Worm (Caenorhabditis elegans) whole organism, L2 larva: ENCODE data around the gene C17E7.12.

Experiments used
- C34F6.9 ChIP-seq: fragments of 150-350 bp; optimal IDR thresholded peaks from 2 replicates; lab custom pipeline; 2014; ENCODE audit warnings: missing biosample characterization, missing genetic modification characterization
- F13H6.1 ChIP-seq: sonication (generic microtip); optimal IDR thresholded peaks from 2 replicates; lab custom pipeline; 2016; ENCODE audit warnings: missing genetic modification characterization, missing compliant biosample characterization
- R02D3.7 ChIP-seq: fragments of 150-350 bp; optimal IDR thresholded peaks from 2 replicates; lab custom pipeline; 2014; ENCODE audit warnings: missing biosample characterization, missing genetic modification characterization
- Y55F3AM.14 ChIP-seq: fragments of 200-800 bp; sonication (Bioruptor generic); optimal IDR thresholded peaks from 2 replicates; lab custom pipeline; 2018; ENCODE audit warnings: mild to moderate bottlenecking, missing genetic modification characterization, missing compliant biosample characterization
- ZK546.5 ChIP-seq: sonication (generic microtip); optimal IDR thresholded peaks from 2 replicates; lab custom pipeline; 2017; ENCODE audit warnings: missing biosample characterization, missing genetic modification characterization
- alr-1 ChIP-seq: fragments of 150-350 bp; optimal IDR thresholded peaks from 2 replicates; lab custom pipeline; 2014; ENCODE audit warnings: missing biosample characterization, missing genetic modification characterization
- ama-1 ChIP-seq: fragments of 150-350 bp; optimal IDR thresholded peaks from 2 replicates; lab custom pipeline; 2018; ENCODE audit warnings: inconsistent platforms
- ceh-16 ChIP-seq: fragments of 150-350 bp; optimal IDR thresholded peaks from 2 replicates; lab custom pipeline; 2014; ENCODE audit warnings: missing biosample characterization, missing genetic modification characterization
- ceh-82 ChIP-seq: fragments of 150-350 bp; optimal IDR thresholded peaks from 2 replicates; lab custom pipeline; 2014; ENCODE audit warnings: missing biosample characterization, missing genetic modification characterization
- dmd-4 ChIP-seq: sonication (generic microtip); optimal IDR thresholded peaks from 2 replicates; lab custom pipeline; 2017; ENCODE audit warnings: missing biosample characterization, missing genetic modification characterization
- egl-27 ChIP-seq: sonication (generic microtip); optimal IDR thresholded peaks from 3 replicates; lab custom pipeline; 2017; ENCODE audit warnings: missing biosample characterization, missing genetic modification reagents, missing genetic modification characterization
- fos-1 ChIP-seq: fragments of 150-350 bp; optimal IDR thresholded peaks from 2 replicates; lab custom pipeline; 2014; ENCODE audit warnings: missing biosample characterization, missing genetic modification characterization
- gmeb-1 ChIP-seq: fragments of 150-350 bp; optimal IDR thresholded peaks from 2 replicates; lab custom pipeline; 2014; ENCODE audit warnings: missing biosample characterization, missing genetic modification characterization
- lin-11 ChIP-seq: fragments of 150-350 bp; sonication (generic microtip); optimal IDR thresholded peaks from 2 replicates; lab custom pipeline; 2014; ENCODE audit warnings: missing biosample characterization, missing genetic modification characterization, inconsistent platforms, mixed read lengths
- lin-13 ChIP-seq: fragments of 150-350 bp; optimal IDR thresholded peaks from 2 replicates; lab custom pipeline; 2014; ENCODE audit warnings: missing biosample characterization, missing genetic modification reagents, missing genetic modification characterization
- lin-39 ChIP-seq: fragments of 150-350 bp; optimal IDR thresholded peaks from 2 replicates; lab custom pipeline; 2014; ENCODE audit warnings: missing biosample characterization, missing genetic modification reagents, missing genetic modification characterization
- lsy-2 ChIP-seq, 2 experiments: fragments of 150-350 bp in 1 of 2; sonication (generic microtip) in 1 of 2; optimal IDR thresholded peaks; 2 replicates each; lab custom pipeline; 2014 to 2017; ENCODE audit warnings: missing biosample characterization in 2 of 2, missing genetic modification characterization in 2 of 2
- mab-5 ChIP-seq: fragments of 150-350 bp; optimal IDR thresholded peaks from 2 replicates; lab custom pipeline; 2014; ENCODE audit warnings: missing biosample characterization, missing genetic modification characterization
- mbf-1 ChIP-seq: sonication (generic microtip); optimal IDR thresholded peaks from 2 replicates; lab custom pipeline; 2017; ENCODE audit warnings: missing biosample characterization, missing genetic modification characterization
- mdl-1 ChIP-seq, 2 experiments: fragments of 150-350 bp in 1 of 2; sonication (generic microtip) in 1 of 2; optimal IDR thresholded peaks; 2 replicates each; lab custom pipeline; 2017; ENCODE audit warnings: missing biosample characterization in 2 of 2, missing genetic modification characterization in 2 of 2
- nhr-10 ChIP-seq: sonication (generic microtip); optimal IDR thresholded peaks from 2 replicates; lab custom pipeline; 2017; ENCODE audit warnings: missing biosample characterization, missing genetic modification characterization
- nhr-11 ChIP-seq: fragments of 150-350 bp; optimal IDR thresholded peaks from 2 replicates; lab custom pipeline; 2014; ENCODE audit warnings: missing biosample characterization, missing genetic modification characterization
- nhr-129 ChIP-seq: fragments of 150-350 bp; optimal IDR thresholded peaks from 2 replicates; lab custom pipeline; 2014; ENCODE audit warnings: missing biosample characterization, missing genetic modification characterization
- nhr-237 ChIP-seq: fragments of 150-350 bp; optimal IDR thresholded peaks from 2 replicates; lab custom pipeline; 2014; ENCODE audit warnings: missing biosample characterization, missing genetic modification characterization
- nhr-6 ChIP-seq: fragments of 150-350 bp; optimal IDR thresholded peaks from 2 replicates; lab custom pipeline; 2014; ENCODE audit warnings: missing biosample characterization, missing genetic modification characterization
- nhr-77 ChIP-seq: fragments of 150-350 bp; optimal IDR thresholded peaks from 2 replicates; lab custom pipeline; 2014; ENCODE audit warnings: missing biosample characterization, missing genetic modification characterization
- peb-1 ChIP-seq: fragments of 150-350 bp; optimal IDR thresholded peaks from 2 replicates; lab custom pipeline; 2014; ENCODE audit warnings: missing biosample characterization, missing genetic modification characterization
- skn-1 ChIP-seq: sonication (generic microtip); optimal IDR thresholded peaks from 2 replicates; lab custom pipeline; 2017; ENCODE audit warnings: missing biosample characterization, missing genetic modification characterization
- sma-9 ChIP-seq, 2 experiments: fragments of 150-350 bp in 1 of 2; sonication (generic microtip) in 1 of 2; optimal IDR thresholded peaks; 2 replicates each; lab custom pipeline; 2014 to 2016; ENCODE audit warnings: missing genetic modification characterization in 2 of 2, mild to moderate bottlenecking in 1 of 2, missing biosample characterization in 1 of 2, missing compliant biosample characterization in 1 of 2, missing genetic modification reagents in 1 of 2, moderate library complexity in 1 of 2
- snpc-4 ChIP-seq: fragments of 150-350 bp; optimal IDR thresholded peaks from 2 replicates; lab custom pipeline; 2014; ENCODE audit warnings: missing biosample characterization, missing genetic modification characterization
- unc-39 ChIP-seq: fragments of 150-350 bp; optimal IDR thresholded peaks from 2 replicates; lab custom pipeline; 2014; ENCODE audit warnings: missing biosample characterization, missing genetic modification characterization
- unc-55 ChIP-seq: fragments of 150-350 bp; sonication (generic microtip); optimal IDR thresholded peaks from 3 replicates; lab custom pipeline; 2014; ENCODE audit warnings: missing biosample characterization, missing genetic modification reagents, missing genetic modification characterization
- unc-62 ChIP-seq: fragments of 150-350 bp; optimal IDR thresholded peaks from 2 replicates; lab custom pipeline; 2014; ENCODE audit warnings: missing biosample characterization, missing genetic modification reagents, missing genetic modification characterization
- ztf-4 ChIP-seq: fragments of 150-350 bp; optimal IDR thresholded peaks from 2 replicates; lab custom pipeline; 2014; ENCODE audit warnings: missing biosample characterization, missing genetic modification characterization

C17E7.12 gene

ce11 chrV:3921635-3922034 is 29.8 kb upstream of the C17E7.12 start, which contains the start of gene srx-65:
Gene srx-65 (plus strand): TSS chrV:3921935.
- no peak for TF ChIP-seq fos-1 (tag; lab: Kevin White, UChicago)
- no peak for TF ChIP-seq nhr-237 (tag; lab: Kevin White, UChicago)
- TF ChIP-seq Y55F3AM.14 (GFP tag; lab: Kevin White, UChicago) = no peak
- no peak for TF ChIP-seq unc-39 (tag; lab: Kevin White, UChicago)
- no peak for TF ChIP-seq nhr-11 (tag; lab: Kevin White, UChicago)
- no peak for TF ChIP-seq ZK546.5 (tag; lab: Kevin White, UChicago)
- TF ChIP-seq nhr-10 = no peak
- TF ChIP-seq skn-1 = no peak
- no peak for TF ChIP-seq sma-9 (GFP tag; optimal IDR thresholded peaks at IDR 0.05; lab: Kevin White, UChicago)
- no peak for TF ChIP-seq sma-9 (tag; optimal IDR thresholded peaks at IDR 0.05; lab: Kevin White, UChicago)
- no peak for TF ChIP-seq lin-39 (tag; lab: Kevin White, UChicago)
- no peak for TF ChIP-seq F13H6.1 (tag; lab: Kevin White, UChicago)
- TF ChIP-seq lin-13 (GFP tag; lab: Kevin White, UChicago) = no peak
- TF ChIP-seq nhr-129 = no peak
- TF ChIP-seq dmd-4 (tag; lab: Kevin White, UChicago) = no peak

- TF ChIP-seq alr-1 (tag; lab: Kevin White, UChicago) (no peak), egl-27 (tag; lab: Kevin White, UChicago) (no peak), mab-5 (no peak), lin-11 (tag; lab: Kevin White, UChicago) (no peak), nhr-77 (tag; lab: Kevin White, UChicago) (no peak), unc-62 (GFP tag; lab: Kevin White, UChicago) (no peak), R02D3.7 (tag; lab: Kevin White, UChicago) (no peak), nhr-6 (tag; lab: Kevin White, UChicago) (no peak), mdl-1 (tag; optimal IDR thresholded peaks at IDR 0.05; lab: Kevin White, UChicago) (no peak), peb-1 (tag; lab: Kevin White, UChicago) (no peak), ztf-4 (tag; lab: Kevin White, UChicago) (no peak), lsy-2 (tag; optimal IDR thresholded peaks at IDR 0.05; lab: Kevin White, UChicago) (no peak), snpc-4 (tag; lab: Kevin White, UChicago) (no peak), ceh-82 (tag; lab: Kevin White, UChicago) (no peak), ceh-16 (tag; lab: Kevin White, UChicago) (no peak)
Observed at ce11 chrV:3919289-3919688, 27.5 kb upstream of the C17E7.12 start, which contains the start of gene srx-66. Gene srx-66 (plus strand): TSS chrV:3919589.

ce11 chrV:3916480-3916879 is 24.7 kb upstream of the C17E7.12 start, which contains the start of gene srx-67:
Gene srx-67 (plus strand): TSS chrV:3916780.
- TF ChIP-seq sma-9 (GFP tag; optimal IDR thresholded peaks at IDR 0.05; lab: Kevin White, UChicago) (no peak), sma-9 (tag; optimal IDR thresholded peaks at IDR 0.05; lab: Kevin White, UChicago) (no peak), C34F6.9 (tag; lab: Kevin White, UChicago) (no peak)

- no peak for TF ChIP-seq mab-5
- TF ChIP-seq gmeb-1 = no peak
- TF ChIP-seq alr-1 (tag; lab: Kevin White, UChicago) = no peak
- TF ChIP-seq mbf-1 (tag; lab: Kevin White, UChicago) = no peak
- TF ChIP-seq lin-39 (tag; lab: Kevin White, UChicago) = no peak
- TF ChIP-seq mdl-1 (tag; optimal IDR thresholded peaks at IDR 0.05; lab: Kevin White, UChicago) = no peak
- TF ChIP-seq ceh-16 (tag; lab: Kevin White, UChicago) = no peak
- no peak for TF ChIP-seq unc-55
- TF ChIP-seq ztf-4 (tag; lab: Kevin White, UChicago) = no peak
- no peak for TF ChIP-seq nhr-237 (tag; lab: Kevin White, UChicago)
- no peak for TF ChIP-seq nhr-10
- TF ChIP-seq ceh-82 (tag; lab: Kevin White, UChicago) = no peak
Observed at ce11 chrV:3913131-3913530, 21.3 kb upstream of the C17E7.12 start.

- no peak for TF ChIP-seq nhr-77 (tag; lab: Kevin White, UChicago)
- TF ChIP-seq ama-1 (lab: Kevin White, UChicago) = no peak
Observed at ce11 chrV:3912472-3912871, 20.7 kb upstream of the C17E7.12 start, which contains the start of gene srx-68. Gene srx-68 (plus strand): TSS chrV:3912772.
